Worm (Caenorhabditis elegans) whole organism, early embryonic: ENCODE data around the gene aly-2.

ENCODE experiments used
- B0310.2 ChIP-seq: sonication (generic microtip); optimal IDR thresholded peaks from 2 replicates; lab custom pipeline; 2016; ENCODE audit warnings: mild to moderate bottlenecking, missing genetic modification characterization, missing compliant biosample characterization
- F13C5.2 ChIP-seq: sonication (generic microtip); optimal IDR thresholded peaks from 2 replicates; lab custom pipeline; 2017; ENCODE audit warnings: mild to moderate bottlenecking, missing genetic modification characterization, inconsistent platforms, missing compliant biosample characterization
- aly-1 ChIP-seq: sonication (generic microtip); optimal IDR thresholded peaks from 2 replicates; lab custom pipeline; 2016; ENCODE audit warnings: missing genetic modification characterization, missing compliant biosample characterization
- ama-1 ChIP-seq: fragments of 150-350 bp; optimal IDR thresholded peaks from 2 replicates; lab custom pipeline; 2014
- ceh-13 ChIP-seq: fragments of 200-800 bp; sonication (Bioruptor generic); optimal IDR thresholded peaks from 2 replicates; lab custom pipeline; 2018; ENCODE audit warnings: mild to moderate bottlenecking, missing genetic modification characterization, missing compliant biosample characterization
- ceh-36 ChIP-seq: sonication (generic microtip); optimal IDR thresholded peaks from 2 replicates; lab custom pipeline; 2016; ENCODE audit warnings: missing genetic modification characterization, inconsistent platforms, missing compliant biosample characterization
- ets-7 ChIP-seq: sonication (generic microtip); optimal IDR thresholded peaks from 2 replicates; lab custom pipeline; 2016; ENCODE audit warnings: missing genotype, missing genetic modification characterization, missing compliant biosample characterization
- flt-1 ChIP-seq: fragments of 200-800 bp; sonication (Bioruptor generic); IDR thresholded peaks from 2 replicates; pipeline ENCODE4 v1.3.6; 2022; ENCODE audit warnings: missing genetic modification characterization, missing compliant biosample characterization
- hmbx-1 ChIP-seq: sonication (generic microtip); optimal IDR thresholded peaks from 2 replicates; lab custom pipeline; 2016; ENCODE audit warnings: mild to moderate bottlenecking, missing genetic modification characterization, missing compliant biosample characterization
- hmg-4 ChIP-seq: fragments of 200-800 bp; sonication (Bioruptor generic); optimal IDR thresholded peaks from 2 replicates; lab custom pipeline; 2018; ENCODE audit warnings: mild to moderate bottlenecking, missing genetic modification characterization, missing compliant biosample characterization
- hnd-1 ChIP-seq: sonication (generic microtip); optimal IDR thresholded peaks from 2 replicates; lab custom pipeline; 2016; ENCODE audit warnings: missing genetic modification characterization, missing compliant biosample characterization
- pes-1 ChIP-seq: fragments of 200-800 bp; sonication (Bioruptor generic); IDR thresholded peaks from 2 replicates; pipeline ENCODE4 v1.3.6; 2022; ENCODE audit warnings: missing genetic modification reagents, missing genetic modification characterization, missing compliant biosample characterization
- scrt-1 ChIP-seq: fragments of 200-800 bp; sonication (Bioruptor generic); IDR thresholded peaks from 2 replicates; pipeline ENCODE4 v1.3.6; 2022; ENCODE audit warnings: missing genetic modification characterization, missing compliant biosample characterization
- sea-1 ChIP-seq: fragments of 200-800 bp; sonication (Bioruptor generic); conservative IDR thresholded peaks from 2 replicates; pipeline ENCODE4 v1.3.6; 2022; ENCODE audit warnings: missing genetic modification characterization, missing compliant biosample characterization
- tbx-11 ChIP-seq: fragments of 200-800 bp; sonication (Bioruptor generic); IDR thresholded peaks from 2 replicates; pipeline ENCODE4 v1.3.6; 2022; ENCODE audit warnings: missing genetic modification characterization, missing compliant biosample characterization
- tbx-37 ChIP-seq: fragments of 200-800 bp; sonication (Bioruptor generic); conservative IDR thresholded peaks from 2 replicates; pipeline ENCODE4 v1.3.6; 2022; ENCODE audit warnings: missing genetic modification reagents, missing genetic modification characterization, missing compliant biosample characterization
- tra-4 ChIP-seq: sonication (generic microtip); optimal IDR thresholded peaks from 2 replicates; lab custom pipeline; 2017; ENCODE audit warnings: missing genetic modification characterization, missing compliant biosample characterization

The aly-2 gene

ce11 chrIV:9135377-9135776 is 11.9 kb upstream of the aly-2 start, which contains the start of gene delm-1:
TSS of gene delm-1 (minus strand) at chrIV:9135477.
- no peak for TF ChIP-seq hmbx-1 (tag; lab: Kevin White, UChicago)
- TF ChIP-seq ceh-36 (tag; lab: Kevin White, UChicago): no peak
- TF ChIP-seq aly-1 (tag; lab: Kevin White, UChicago): no peak

- TF ChIP-seq ets-7: no peak
- no peak for TF ChIP-seq ceh-36 (tag; lab: Kevin White, UChicago)
- TF ChIP-seq hnd-1: no peak
- no peak for TF ChIP-seq sea-1 (GFP tag; lab: Robert Waterston, UW)
- no peak for TF ChIP-seq ceh-13 (GFP tag; lab: Kevin White, UChicago)
- TF ChIP-seq ama-1 (lab: Kevin White, UChicago): no peak
- TF ChIP-seq hmg-4: no peak
- TF ChIP-seq aly-1 (tag; lab: Kevin White, UChicago): no peak
- TF ChIP-seq F13C5.2 (tag; lab: Kevin White, UChicago): no peak
- TF ChIP-seq tra-4 (tag; lab: Kevin White, UChicago): no peak
- TF ChIP-seq tbx-11 (GFP tag; lab: Robert Waterston, UW): no peak
- TF ChIP-seq pes-1: no peak
These were observed 7.0 kb upstream of the aly-2 start for ce11 chrIV:9140172-9140805.

DNA sequence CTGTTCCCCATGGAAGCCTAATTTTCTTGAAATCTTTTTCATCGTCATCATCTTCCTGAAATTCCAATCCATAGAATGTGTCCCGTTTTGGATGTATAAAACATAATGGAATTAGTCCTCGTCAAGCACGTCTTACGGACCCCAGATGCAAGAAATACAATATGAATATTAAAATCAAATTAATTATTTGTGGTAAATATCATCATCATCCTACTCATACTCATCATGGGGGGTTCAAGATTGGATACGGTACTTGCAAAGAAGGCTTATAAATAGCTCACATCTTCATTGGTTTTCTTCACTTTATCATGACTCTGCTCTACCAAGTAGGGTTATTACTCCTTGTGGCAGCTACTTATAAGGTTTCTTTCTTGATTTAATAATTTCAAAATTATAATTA is 2.9 kb upstream of the aly-2 start, which contains the start of gene flp-1:
flp-1 (plus strand) TSS at position 301 of the 400 bp plus-strand sequence.
- TF ChIP-seq ets-7 (no peak), sea-1 (GFP tag; lab: Robert Waterston, UW) (no peak), tbx-37 (GFP tag; lab: Robert Waterston, UW) (no peak), pes-1 (no peak), B0310.2 (no peak), flt-1 (GFP tag; lab: Robert Waterston, UW) (no peak), ceh-36 (tag; lab: Kevin White, UChicago) (no peak), scrt-1 (GFP tag; lab: Robert Waterston, UW) (no peak)

DNA sequence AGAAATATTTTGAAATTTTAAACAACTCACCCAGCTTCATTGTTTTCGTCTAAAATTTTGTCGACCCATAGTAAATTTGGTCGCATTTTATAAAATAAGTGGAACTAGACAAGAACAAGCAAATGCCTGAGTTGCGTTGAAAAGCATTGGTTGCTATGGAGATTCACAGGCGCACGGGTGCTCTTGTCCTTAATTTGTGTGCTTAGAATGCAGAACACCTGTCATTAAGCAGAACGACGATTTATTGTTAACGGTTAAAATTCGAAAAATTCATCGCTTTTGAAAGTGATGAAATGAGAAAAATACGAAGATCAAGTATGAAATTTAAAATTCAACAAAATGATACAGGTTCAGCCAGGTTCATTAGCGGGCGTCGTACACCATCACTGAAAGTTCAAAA is 1.2 kb upstream of the aly-2 start, which contains the start of gene daf-10:
daf-10 (minus strand) TSS at position 101 of the 400 bp plus-strand sequence.
- TF ChIP-seq tbx-37 (GFP tag; lab: Robert Waterston, UW) (no peak), ceh-36 (tag; lab: Kevin White, UChicago) (no peak), tbx-11 (GFP tag; lab: Robert Waterston, UW) (no peak), hmg-4 (no peak), hnd-1 (no peak), hmbx-1 (tag; lab: Kevin White, UChicago) (no peak), ceh-13 (GFP tag; lab: Kevin White, UChicago) (no peak), scrt-1 (GFP tag; lab: Robert Waterston, UW) (no peak), aly-1 (tag; lab: Kevin White, UChicago) (no peak), pes-1 (no peak), tra-4 (tag; lab: Kevin White, UChicago) (no peak), ama-1 (lab: Kevin White, UChicago) (no peak), F13C5.2 (tag; lab: Kevin White, UChicago) (no peak), B0310.2 (no peak), flt-1 (GFP tag; lab: Robert Waterston, UW) (no peak)

- TF ChIP-seq aly-1 (tag; lab: Kevin White, UChicago) (no peak), sea-1 (GFP tag; lab: Robert Waterston, UW) (no peak), flt-1 (GFP tag; lab: Robert Waterston, UW) (no peak), ets-7 (no peak), tra-4 (tag; lab: Kevin White, UChicago) (no peak), hmg-4 (no peak), pes-1 (no peak), tbx-37 (GFP tag; lab: Robert Waterston, UW) (no peak), scrt-1 (GFP tag; lab: Robert Waterston, UW) (no peak), hnd-1 (no peak), B0310.2 (no peak), tbx-11 (GFP tag; lab: Robert Waterston, UW) (no peak), ceh-13 (GFP tag; lab: Kevin White, UChicago) (no peak), ama-1 (lab: Kevin White, UChicago) (no peak)
These were observed 2.9 kb downstream of the aly-2 start, which contains the start of gene F23B2.7 for ce11 chrIV:9150175-9150574. TSS of gene F23B2.7 (plus strand) at chrIV:9150475.

DNA sequence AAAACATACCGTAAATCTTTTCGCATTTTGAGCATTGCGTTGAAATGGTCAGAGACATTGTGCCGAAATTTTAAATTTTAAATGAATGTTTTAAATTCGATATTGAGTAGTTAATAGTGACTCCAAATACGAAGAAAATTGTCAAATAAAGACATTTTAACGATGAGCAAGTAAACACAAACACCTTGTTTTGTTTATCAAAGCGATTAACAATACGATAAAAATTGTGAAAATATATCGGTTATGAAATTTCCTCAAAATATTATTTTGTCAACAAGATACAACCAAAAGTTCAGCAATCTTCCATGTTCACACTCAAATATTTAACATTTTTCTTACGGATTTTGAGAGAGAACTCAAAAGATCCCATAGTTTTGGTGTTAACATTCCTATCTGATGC is 7.0 kb downstream of the aly-2 start, which contains the start of gene F23B2.10:
F23B2.10 (minus strand) TSS at position 101 of the 400 bp plus-strand sequence.
- no peak for TF ChIP-seq tbx-11 (GFP tag; lab: Robert Waterston, UW)
- TF ChIP-seq ceh-36 (tag; lab: Kevin White, UChicago): no peak
- no peak for TF ChIP-seq pes-1
- no peak for TF ChIP-seq ama-1 (lab: Kevin White, UChicago)
- TF ChIP-seq B0310.2: no peak
- no peak for TF ChIP-seq tbx-37 (GFP tag; lab: Robert Waterston, UW)
- no peak for TF ChIP-seq sea-1 (GFP tag; lab: Robert Waterston, UW)
- TF ChIP-seq F13C5.2 (tag; lab: Kevin White, UChicago): no peak
- no peak for TF ChIP-seq ets-7
- TF ChIP-seq scrt-1 (GFP tag; lab: Robert Waterston, UW): no peak
- no peak for TF ChIP-seq tra-4 (tag; lab: Kevin White, UChicago)
- TF ChIP-seq ceh-13 (GFP tag; lab: Kevin White, UChicago): no peak
- TF ChIP-seq hmg-4: no peak
- TF ChIP-seq hnd-1: no peak
- no peak for TF ChIP-seq hmbx-1 (tag; lab: Kevin White, UChicago)
- TF ChIP-seq flt-1 (GFP tag; lab: Robert Waterston, UW): no peak

ce11 chrIV:9158969-9159800 is 11.9 kb downstream of the aly-2 start, which contains the start of gene pcp-3:
TSS of gene pcp-3 (minus strand) at chrIV:9159019.
- TF ChIP-seq ama-1 (lab: Kevin White, UChicago) (no peak), pes-1 (no peak), tbx-11 (GFP tag; lab: Robert Waterston, UW) (no peak), hmg-4 (no peak), tbx-37 (GFP tag; lab: Robert Waterston, UW) (no peak), flt-1 (GFP tag; lab: Robert Waterston, UW) (no peak), ceh-36 (tag; lab: Kevin White, UChicago) (no peak), ceh-13 (GFP tag; lab: Kevin White, UChicago) (no peak), scrt-1 (GFP tag; lab: Robert Waterston, UW) (no peak), ets-7 (no peak), F13C5.2 (tag; lab: Kevin White, UChicago) (no peak), B0310.2 (no peak), hnd-1 (no peak), hmbx-1 (tag; lab: Kevin White, UChicago) (no peak), aly-1 (tag; lab: Kevin White, UChicago) (no peak), sea-1 (GFP tag; lab: Robert Waterston, UW) (no peak), tra-4 (tag; lab: Kevin White, UChicago) (no peak)
